Fruit fly (Drosophila melanogaster): Measurements from ENCODE around the gene CG8927.
A peak's percentile ranks its signal among the peaks of the same experiment; 100 is the strongest.

Gene CG8927

DNA sequence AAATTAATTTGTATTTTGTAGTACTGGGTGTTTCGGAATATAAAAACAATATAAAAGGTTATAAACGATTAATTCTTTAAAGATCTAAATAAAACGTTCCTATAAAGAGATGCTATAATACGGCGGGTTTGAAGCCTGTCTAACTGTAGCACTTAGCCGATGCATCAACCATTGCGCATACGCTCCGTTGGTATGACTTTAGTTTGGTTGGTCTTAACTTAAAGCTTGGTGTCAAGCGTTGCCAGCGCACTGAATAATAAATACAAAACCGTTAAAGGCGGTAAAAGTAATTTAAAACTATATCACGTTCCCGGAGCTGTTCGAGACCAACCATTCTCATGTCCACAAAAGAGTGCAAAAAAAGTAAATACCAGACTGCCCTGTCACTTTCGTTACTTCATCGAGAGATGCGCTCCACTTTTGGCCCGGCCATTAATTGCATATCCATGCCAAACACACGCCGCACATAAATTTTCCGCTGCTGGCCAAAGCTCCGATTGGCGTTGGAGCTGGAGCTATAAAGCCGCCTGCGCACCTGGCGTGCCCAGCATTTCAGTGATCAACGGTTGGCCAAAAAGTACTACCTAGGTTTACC is at the start of gene CG8927:
Gene CG8927 (plus strand): TSS at position 545 of the 595 bp plus-strand sequence.
- TF ChIP-seq sv (GFP tag; optimal IDR thresholded peaks at IDR 0.05) = no peak
- TF ChIP-seq Myc (optimal IDR thresholded peaks at IDR 0.05) = peak; percentile 9

- no peak for TF ChIP-seq foxo (GFP tag; optimal IDR thresholded peaks at IDR 0.05)
- TF ChIP-seq pan (optimal IDR thresholded peaks at IDR 0.05) = no peak
- TF ChIP-seq Myc (optimal IDR thresholded peaks at IDR 0.05) = no peak
- TF ChIP-seq jim (GFP tag; optimal IDR thresholded peaks at IDR 0.05) = no peak
- no peak for TF ChIP-seq Sp1 (GFP tag; optimal IDR thresholded peaks at IDR 0.05)
- no peak for TF ChIP-seq CG32264 (GFP tag; optimal IDR thresholded peaks at IDR 0.05)
- TF ChIP-seq OdsH (GFP tag; optimal IDR thresholded peaks at IDR 0.05) = no peak
- TF ChIP-seq Jra (GFP tag; optimal IDR thresholded peaks at IDR 0.05) = no peak
- TF ChIP-seq br (GFP tag; optimal IDR thresholded peaks at IDR 0.05) = no peak
- no peak for TF ChIP-seq Abd-B (GFP tag; optimal IDR thresholded peaks at IDR 0.05)
- no peak for TF ChIP-seq usp (GFP tag; optimal IDR thresholded peaks at IDR 0.05)
- TF ChIP-seq dl (GFP tag; optimal IDR thresholded peaks at IDR 0.05; ENCODE audit: insufficient read depth in 1 of 2, partially characterized antibody in 2 of 2) = no peak
These were observed 45.2 kb upstream of the CG8927 start for dm6 chr3R:16135616-16136015.

- TF ChIP-seq Mio (GFP tag; optimal IDR thresholded peaks at IDR 0.05) = no peak
- peak; percentile 76 for TF ChIP-seq Myc (optimal IDR thresholded peaks at IDR 0.05)
- TF ChIP-seq dsf (GFP tag; optimal IDR thresholded peaks at IDR 0.05; ENCODE audit: borderline replicate concordance) = no peak
- TF ChIP-seq Vsx2 (GFP tag; optimal IDR thresholded peaks at IDR 0.05; ENCODE audit: partially characterized antibody) = peak; percentile 100
- TF ChIP-seq rgr (GFP tag; optimal IDR thresholded peaks at IDR 0.05) = peak; percentile 75
- peak; percentile 69 for TF ChIP-seq woc (GFP tag; optimal IDR thresholded peaks at IDR 0.05)
- TF ChIP-seq brk (GFP tag; optimal IDR thresholded peaks at IDR 0.05) = no peak
- TF ChIP-seq Sp1 (GFP tag; optimal IDR thresholded peaks at IDR 0.05) = peak; percentile 13
- peak; percentile 54 for TF ChIP-seq OdsH (GFP tag; optimal IDR thresholded peaks at IDR 0.05)
- no peak for TF ChIP-seq Abd-B (GFP tag; optimal IDR thresholded peaks at IDR 0.05)
- TF ChIP-seq foxo (GFP tag; optimal IDR thresholded peaks at IDR 0.05) = peak in 1 of 2 experiments; percentile 64
- TF ChIP-seq Hnf4 (GFP tag; optimal IDR thresholded peaks at IDR 0.05) = no peak
- no peak for TF ChIP-seq lola (GFP tag; optimal IDR thresholded peaks at IDR 0.05)
- peak; percentile 34 for TF ChIP-seq br (GFP tag; optimal IDR thresholded peaks at IDR 0.05)
- no peak for TF ChIP-seq Hr78 (GFP tag; optimal IDR thresholded peaks at IDR 0.05)
- TF ChIP-seq N (GFP tag; optimal IDR thresholded peaks at IDR 0.05) = no peak
- no peak for TF ChIP-seq jim (GFP tag; optimal IDR thresholded peaks at IDR 0.05)
- no peak for TF ChIP-seq pan (optimal IDR thresholded peaks at IDR 0.05)
- TF ChIP-seq CG9705 (GFP tag; optimal IDR thresholded peaks at IDR 0.05) = peak; percentile 35
- TF ChIP-seq h (GFP tag; optimal IDR thresholded peaks at IDR 0.05) = peak; percentile 60
- peak; percentile 90 for TF ChIP-seq Jra (GFP tag; optimal IDR thresholded peaks at IDR 0.05)
- peak; percentile 33 for TF ChIP-seq CG32264 (GFP tag; optimal IDR thresholded peaks at IDR 0.05)
- peak; percentile 74 for TF ChIP-seq sv (GFP tag; optimal IDR thresholded peaks at IDR 0.05)
- peak; percentile 29 for TF ChIP-seq ey (GFP tag; optimal IDR thresholded peaks at IDR 0.05)
- TF ChIP-seq Hr83 (GFP tag; optimal IDR thresholded peaks at IDR 0.05; ENCODE audit: poor library complexity, severe bottlenecking) = peak; percentile 70
- no peak for TF ChIP-seq tai (GFP tag; optimal IDR thresholded peaks at IDR 0.05)
- peak; percentile 59 for TF ChIP-seq fru (GFP tag; optimal IDR thresholded peaks at IDR 0.05)
- peak; percentile 20 for TF ChIP-seq psq (GFP tag; optimal IDR thresholded peaks at IDR 0.05)
- no peak for TF ChIP-seq usp (GFP tag; optimal IDR thresholded peaks at IDR 0.05)
- peak; percentile 25 for TF ChIP-seq HLH106 (tag; optimal IDR thresholded peaks at IDR 0.05)
- peak; percentile 99 to 100 for TF ChIP-seq dl (GFP tag; optimal IDR thresholded peaks at IDR 0.05; ENCODE audit: insufficient read depth in 1 of 2, partially characterized antibody in 2 of 2)
- no peak for TF ChIP-seq Dfd (GFP tag; optimal IDR thresholded peaks at IDR 0.05)
- no peak for TF ChIP-seq CrebA (GFP tag; optimal IDR thresholded peaks at IDR 0.05; ENCODE audit: borderline replicate concordance)
- TF ChIP-seq Dif (GFP tag; optimal IDR thresholded peaks at IDR 0.05; ENCODE audit: partially characterized antibody) = peak; percentile 100
- peak; percentile 56 for TF ChIP-seq GATAd (GFP tag; optimal IDR thresholded peaks at IDR 0.05)
- no peak for TF ChIP-seq Rel (GFP tag; optimal IDR thresholded peaks at IDR 0.05)
- no peak for TF ChIP-seq Rel (tag; optimal IDR thresholded peaks at IDR 0.05)
- peak; percentile 54 for TF ChIP-seq dmrt93B (GFP tag; optimal IDR thresholded peaks at IDR 0.05)
- no peak for TF ChIP-seq sage (GFP tag; optimal IDR thresholded peaks at IDR 0.05)
These were observed 34.0 kb upstream of the CG8927 start, which contains the start of the genes Mic26-27 and CG5916 for dm6 chr3R:16146632-16147453. Mic26-27 (minus strand) TSS chr3R:16146855. CG5916 (plus strand) TSS chr3R:16147029.

All from whole organism, wandering third instar larva.